Worm (Caenorhabditis elegans) whole organism, L2 larva: ENCODE measurements around the gene cutl-15.

Experiments
- C34F6.9 ChIP-seq: fragments of 150-350 bp; optimal IDR thresholded peaks from 2 replicates; lab custom pipeline; 2014; ENCODE audit warnings: missing biosample characterization, missing genetic modification characterization
- F13H6.1 ChIP-seq: sonication (generic microtip); optimal IDR thresholded peaks from 2 replicates; lab custom pipeline; 2016; ENCODE audit warnings: missing genetic modification characterization, missing compliant biosample characterization
- R02D3.7 ChIP-seq: fragments of 150-350 bp; optimal IDR thresholded peaks from 2 replicates; lab custom pipeline; 2014; ENCODE audit warnings: missing biosample characterization, missing genetic modification characterization
- ZK546.5 ChIP-seq: sonication (generic microtip); optimal IDR thresholded peaks from 2 replicates; lab custom pipeline; 2017; ENCODE audit warnings: missing biosample characterization, missing genetic modification characterization
- alr-1 ChIP-seq: fragments of 150-350 bp; optimal IDR thresholded peaks from 2 replicates; lab custom pipeline; 2014; ENCODE audit warnings: missing biosample characterization, missing genetic modification characterization
- ama-1 ChIP-seq: fragments of 150-350 bp; optimal IDR thresholded peaks from 2 replicates; lab custom pipeline; 2018; ENCODE audit warnings: inconsistent platforms
- blmp-1 ChIP-seq: sonication (generic microtip); optimal IDR thresholded peaks from 2 replicates; lab custom pipeline; 2017; ENCODE audit warnings: missing genetic modification characterization, mild to moderate bottlenecking, missing compliant biosample characterization, antibody characterized with exemption, moderate library complexity; ENCODE audit not compliant: insufficient read depth
- ceh-16 ChIP-seq: fragments of 150-350 bp; optimal IDR thresholded peaks from 2 replicates; lab custom pipeline; 2014; ENCODE audit warnings: missing biosample characterization, missing genetic modification characterization
- ceh-82 ChIP-seq: fragments of 150-350 bp; optimal IDR thresholded peaks from 2 replicates; lab custom pipeline; 2014; ENCODE audit warnings: missing biosample characterization, missing genetic modification characterization
- crh-2 ChIP-seq: sonication (generic microtip); optimal IDR thresholded peaks from 2 replicates; lab custom pipeline; 2017; ENCODE audit warnings: missing biosample characterization, missing genetic modification characterization
- dmd-4 ChIP-seq: sonication (generic microtip); optimal IDR thresholded peaks from 2 replicates; lab custom pipeline; 2017; ENCODE audit warnings: missing biosample characterization, missing genetic modification characterization
- egl-27 ChIP-seq: sonication (generic microtip); optimal IDR thresholded peaks from 3 replicates; lab custom pipeline; 2017; ENCODE audit warnings: missing biosample characterization, missing genetic modification reagents, missing genetic modification characterization
- fos-1 ChIP-seq: fragments of 150-350 bp; optimal IDR thresholded peaks from 2 replicates; lab custom pipeline; 2014; ENCODE audit warnings: missing biosample characterization, missing genetic modification characterization
- gmeb-1 ChIP-seq: fragments of 150-350 bp; optimal IDR thresholded peaks from 2 replicates; lab custom pipeline; 2014; ENCODE audit warnings: missing biosample characterization, missing genetic modification characterization
- lin-11 ChIP-seq: fragments of 150-350 bp; sonication (generic microtip); optimal IDR thresholded peaks from 2 replicates; lab custom pipeline; 2014; ENCODE audit warnings: missing biosample characterization, missing genetic modification characterization, inconsistent platforms, mixed read lengths
- lin-13 ChIP-seq: fragments of 150-350 bp; optimal IDR thresholded peaks from 2 replicates; lab custom pipeline; 2014; ENCODE audit warnings: missing biosample characterization, missing genetic modification reagents, missing genetic modification characterization
- lin-39 ChIP-seq: fragments of 150-350 bp; optimal IDR thresholded peaks from 2 replicates; lab custom pipeline; 2014; ENCODE audit warnings: missing biosample characterization, missing genetic modification reagents, missing genetic modification characterization
- lsy-2 ChIP-seq, 2 experiments: fragments of 150-350 bp in 1 of 2; sonication (generic microtip) in 1 of 2; optimal IDR thresholded peaks; 2 replicates each; lab custom pipeline; 2014 to 2017; ENCODE audit warnings: missing biosample characterization in 2 of 2, missing genetic modification characterization in 2 of 2
- mab-5 ChIP-seq: fragments of 150-350 bp; optimal IDR thresholded peaks from 2 replicates; lab custom pipeline; 2014; ENCODE audit warnings: missing biosample characterization, missing genetic modification characterization
- mdl-1 ChIP-seq, 2 experiments: fragments of 150-350 bp in 1 of 2; sonication (generic microtip) in 1 of 2; optimal IDR thresholded peaks; 2 replicates each; lab custom pipeline; 2017; ENCODE audit warnings: missing biosample characterization in 2 of 2, missing genetic modification characterization in 2 of 2
- nhr-10 ChIP-seq: sonication (generic microtip); optimal IDR thresholded peaks from 2 replicates; lab custom pipeline; 2017; ENCODE audit warnings: missing biosample characterization, missing genetic modification characterization
- nhr-12 ChIP-seq: fragments of 150-350 bp; optimal IDR thresholded peaks from 2 replicates; lab custom pipeline; 2014; ENCODE audit warnings: missing biosample characterization, missing genetic modification characterization
- nhr-129 ChIP-seq: fragments of 150-350 bp; optimal IDR thresholded peaks from 2 replicates; lab custom pipeline; 2014; ENCODE audit warnings: missing biosample characterization, missing genetic modification characterization
- nhr-21 ChIP-seq: fragments of 150-350 bp; optimal IDR thresholded peaks from 2 replicates; lab custom pipeline; 2014; ENCODE audit warnings: missing biosample characterization, missing genetic modification characterization
- nhr-237 ChIP-seq: fragments of 150-350 bp; optimal IDR thresholded peaks from 2 replicates; lab custom pipeline; 2014; ENCODE audit warnings: missing biosample characterization, missing genetic modification characterization
- nhr-25 ChIP-seq: fragments of 150-350 bp; sonication (generic microtip); optimal IDR thresholded peaks from 3 replicates; lab custom pipeline; 2014; ENCODE audit warnings: missing biosample characterization, missing genetic modification characterization
- peb-1 ChIP-seq: fragments of 150-350 bp; optimal IDR thresholded peaks from 2 replicates; lab custom pipeline; 2014; ENCODE audit warnings: missing biosample characterization, missing genetic modification characterization
- sem-4 ChIP-seq: fragments of 150-350 bp; optimal IDR thresholded peaks from 2 replicates; lab custom pipeline; 2014; ENCODE audit warnings: missing biosample characterization, missing genetic modification reagents, missing genetic modification characterization
- sma-3 ChIP-seq: sonication (generic microtip); optimal IDR thresholded peaks from 2 replicates; lab custom pipeline; 2016; ENCODE audit warnings: missing genetic modification reagents, missing genetic modification characterization, missing compliant biosample characterization
- sma-9 ChIP-seq, 2 experiments: fragments of 150-350 bp in 1 of 2; sonication (generic microtip) in 1 of 2; optimal IDR thresholded peaks; 2 replicates each; lab custom pipeline; 2014 to 2016; ENCODE audit warnings: missing genetic modification characterization in 2 of 2, mild to moderate bottlenecking in 1 of 2, missing biosample characterization in 1 of 2, missing compliant biosample characterization in 1 of 2, missing genetic modification reagents in 1 of 2, moderate library complexity in 1 of 2
- snpc-4 ChIP-seq: fragments of 150-350 bp; optimal IDR thresholded peaks from 2 replicates; lab custom pipeline; 2014; ENCODE audit warnings: missing biosample characterization, missing genetic modification characterization
- unc-39 ChIP-seq: fragments of 150-350 bp; optimal IDR thresholded peaks from 2 replicates; lab custom pipeline; 2014; ENCODE audit warnings: missing biosample characterization, missing genetic modification characterization
- unc-55 ChIP-seq: fragments of 150-350 bp; sonication (generic microtip); optimal IDR thresholded peaks from 3 replicates; lab custom pipeline; 2014; ENCODE audit warnings: missing biosample characterization, missing genetic modification reagents, missing genetic modification characterization
- unc-62 ChIP-seq: fragments of 150-350 bp; optimal IDR thresholded peaks from 2 replicates; lab custom pipeline; 2014; ENCODE audit warnings: missing biosample characterization, missing genetic modification reagents, missing genetic modification characterization
- zag-1 ChIP-seq: fragments of 150-350 bp; optimal IDR thresholded peaks from 2 replicates; lab custom pipeline; 2014; ENCODE audit warnings: missing biosample characterization, missing genetic modification characterization
- ztf-1 ChIP-seq: fragments of 200-800 bp; sonication (Bioruptor generic); conservative IDR thresholded peaks from 2 replicates; pipeline ENCODE4 v1.3.6; 2022; ENCODE audit warnings: missing genetic modification characterization, missing compliant biosample characterization
- ztf-4 ChIP-seq: fragments of 150-350 bp; optimal IDR thresholded peaks from 2 replicates; lab custom pipeline; 2014; ENCODE audit warnings: missing biosample characterization, missing genetic modification characterization

Gene cutl-15

DNA sequence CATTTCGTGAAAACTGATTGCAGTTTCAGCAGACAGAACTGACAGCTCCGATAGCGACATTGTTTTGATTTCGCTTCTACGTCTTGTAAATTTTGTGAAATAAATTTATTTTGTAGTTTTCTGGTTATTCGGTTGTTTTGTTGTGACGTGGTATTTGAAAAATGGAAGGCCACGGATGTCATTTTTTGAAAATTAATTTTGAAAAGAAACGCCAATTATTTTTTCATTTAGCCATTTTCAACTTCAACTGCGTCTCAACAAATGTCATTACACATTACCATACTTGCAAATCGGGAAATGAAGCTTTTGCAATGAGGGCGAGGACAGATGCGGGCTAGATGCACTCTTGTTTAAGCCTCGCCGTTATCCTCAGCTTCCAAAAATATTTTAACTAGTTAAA lies 40.5 kb upstream of the cutl-15 start, which contains the start of gene C18E9.8:
Gene C18E9.8, minus strand, starts transcription at position 101 of the 400 bp plus-strand sequence.
- TF ChIP-seq gmeb-1: no peak
- peak; percentile 7 for TF ChIP-seq nhr-129 (tag; lab: Kevin White, UChicago)
- TF ChIP-seq unc-39: no peak

DNA sequence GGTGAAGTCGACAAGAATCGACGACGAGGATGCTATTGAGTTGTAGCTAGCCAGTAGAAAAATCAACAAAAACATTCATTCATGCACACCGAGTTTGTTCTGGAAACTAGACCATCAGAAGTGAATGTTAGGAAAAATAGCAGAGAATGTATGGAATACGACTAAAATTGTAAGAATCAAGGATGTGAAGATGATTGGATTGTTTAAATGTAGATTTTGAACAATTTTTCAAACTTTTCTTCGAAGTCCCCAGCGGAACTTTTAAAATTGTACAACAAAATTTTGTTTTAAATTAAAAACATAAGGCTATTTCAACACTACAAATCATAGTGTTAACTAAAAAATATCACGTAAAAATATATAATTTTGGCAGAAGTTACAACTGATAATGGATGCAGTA lies 35.2 kb upstream of the cutl-15 start, which contains the start of gene C18E9.7:
Gene C18E9.7, minus strand, starts transcription at position 101 of the 400 bp plus-strand sequence.
- TF ChIP-seq dmd-4 (no peak), peb-1 (tag; lab: Kevin White, UChicago) (no peak), nhr-129 (tag; lab: Kevin White, UChicago) (no peak), ceh-82 (tag; lab: Kevin White, UChicago) (no peak), ceh-16 (tag; lab: Kevin White, UChicago) (no peak), blmp-1 (tag; lab: Kevin White, UChicago) (no peak), sma-9 (GFP tag; optimal IDR thresholded peaks at IDR 0.05; lab: Kevin White, UChicago) (no peak), sma-9 (tag; optimal IDR thresholded peaks at IDR 0.05; lab: Kevin White, UChicago) (no peak), nhr-10 (tag; lab: Kevin White, UChicago) (no peak)

DNA sequence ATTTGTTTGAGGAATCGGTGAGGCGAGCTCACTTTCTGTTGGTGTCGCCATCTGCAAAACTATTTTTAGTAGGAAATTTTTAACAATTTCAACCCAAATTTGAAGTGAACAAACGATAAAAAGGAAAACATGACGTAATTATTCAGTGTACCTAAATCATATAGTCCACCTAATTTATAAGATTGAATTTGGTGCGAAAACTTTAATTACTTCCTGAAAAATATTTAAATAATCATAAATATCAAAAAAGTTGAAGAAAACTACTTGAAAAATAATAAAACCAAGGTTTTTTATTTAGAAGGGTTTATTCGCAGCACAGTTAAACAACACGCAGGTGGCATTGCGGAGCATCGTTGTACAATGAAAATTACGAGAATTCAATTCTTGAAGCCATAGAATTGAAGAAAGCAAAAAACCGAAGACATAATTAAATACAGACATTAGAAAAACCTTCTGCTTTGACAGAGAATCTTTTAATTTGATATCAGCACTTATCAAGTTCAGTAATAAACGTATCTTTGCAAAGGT lies 26.1 kb upstream of the cutl-15 start, which contains the start of gene tomm-40:
Gene tomm-40, minus strand, starts transcription at position 51 of the 528 bp plus-strand sequence.
- TF ChIP-seq ama-1 (lab: Kevin White, UChicago) (no peak), C34F6.9 (tag; lab: Kevin White, UChicago) (peak; percentile 39), lin-13 (no peak), unc-55 (GFP tag; lab: Kevin White, UChicago) (peak; percentile 37), R02D3.7 (tag; lab: Kevin White, UChicago) (no peak), F13H6.1 (tag; lab: Kevin White, UChicago) (no peak)

DNA sequence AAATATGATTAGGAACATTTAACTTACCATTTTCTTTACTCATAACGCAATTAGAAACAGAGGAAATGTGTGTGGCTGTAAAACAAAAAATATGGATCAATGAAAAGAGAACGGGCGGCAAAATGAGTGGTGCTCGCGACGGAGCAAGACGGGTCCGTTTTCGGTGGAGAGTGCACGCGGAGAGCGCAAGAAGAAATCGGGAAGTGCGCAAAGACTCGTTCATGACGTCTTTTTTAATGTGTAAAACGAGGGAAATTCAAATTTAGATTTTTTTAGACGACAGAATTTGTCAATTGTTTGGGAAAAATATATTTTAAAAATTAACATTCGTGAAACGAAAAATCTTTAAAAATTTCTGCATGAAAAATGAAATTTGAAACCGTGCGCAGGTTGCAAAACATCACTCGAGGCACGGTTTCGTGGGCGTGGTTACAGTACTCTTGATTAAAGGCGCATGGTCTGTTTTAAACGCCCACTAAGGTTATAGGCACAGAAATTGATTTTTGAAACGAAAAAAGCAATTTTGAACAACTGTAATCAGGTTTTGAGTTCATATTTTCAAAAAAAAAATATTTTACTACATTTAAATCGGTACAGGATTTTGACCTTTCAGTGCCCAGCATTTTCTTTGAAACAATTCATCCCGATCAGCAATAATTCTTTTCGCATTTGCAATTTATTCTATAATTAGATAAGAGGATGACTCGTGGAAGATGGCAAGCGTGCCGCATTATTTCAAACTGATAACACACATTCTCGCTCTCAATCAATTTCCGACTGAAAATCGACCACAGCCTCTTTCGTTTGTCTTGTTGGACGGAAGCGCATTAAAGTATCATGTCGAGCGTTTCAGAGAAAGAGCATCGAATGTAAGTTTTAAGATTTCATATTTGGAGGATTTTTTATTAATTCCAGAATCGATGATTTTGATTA lies 22.0 kb upstream of the cutl-15 start, which contains the start of the genes szy-20 and C18E9.5:
Gene szy-20, minus strand, starts transcription at position 83 of the 933 bp plus-strand sequence.
Gene C18E9.5, plus strand, starts transcription at position 730 of the 933 bp plus-strand sequence.
- no peak for TF ChIP-seq lin-39 (tag; lab: Kevin White, UChicago)
- peak; percentile 90 for TF ChIP-seq C34F6.9 (tag; lab: Kevin White, UChicago)
- peak; percentile 96 for TF ChIP-seq gmeb-1
- TF ChIP-seq fos-1 (tag; lab: Kevin White, UChicago): peak; percentile 94
- TF ChIP-seq ztf-4 (tag; lab: Kevin White, UChicago): peak; percentile 41
- TF ChIP-seq lin-11 (tag; lab: Kevin White, UChicago): peak; percentile 61
- peak; percentile 86 to 94 for TF ChIP-seq lsy-2 (tag; optimal IDR thresholded peaks at IDR 0.05; lab: Kevin White, UChicago)
- TF ChIP-seq mab-5: peak; percentile 88
- peak; percentile 93 for TF ChIP-seq unc-55 (GFP tag; lab: Kevin White, UChicago)
- peak; percentile 1 for TF ChIP-seq sem-4 (tag; lab: Kevin White, UChicago)
- TF ChIP-seq nhr-25: peak; percentile 81
- TF ChIP-seq nhr-12 (tag; lab: Kevin White, UChicago): no peak
- TF ChIP-seq unc-62 (GFP tag; lab: Kevin White, UChicago): no peak
- TF ChIP-seq snpc-4 (tag; lab: Kevin White, UChicago): peak; percentile 26
- peak; percentile 83 for TF ChIP-seq F13H6.1 (tag; lab: Kevin White, UChicago)
- TF ChIP-seq sma-3 (GFP tag; lab: Kevin White, UChicago): peak; percentile 59
- no peak for TF ChIP-seq ztf-1 (GFP tag; lab: Robert Waterston, UW)
- TF ChIP-seq alr-1: no peak
- peak; percentile 73 for TF ChIP-seq zag-1 (tag; lab: Kevin White, UChicago)
- peak; percentile 50 for TF ChIP-seq nhr-21 (tag; lab: Kevin White, UChicago)
- no peak for TF ChIP-seq nhr-237 (tag; lab: Kevin White, UChicago)
- TF ChIP-seq sma-9 (GFP tag; optimal IDR thresholded peaks at IDR 0.05; lab: Kevin White, UChicago): peak; percentile 74
- TF ChIP-seq sma-9 (tag; optimal IDR thresholded peaks at IDR 0.05; lab: Kevin White, UChicago): no peak
- peak; percentile 63 for TF ChIP-seq R02D3.7 (tag; lab: Kevin White, UChicago)
- TF ChIP-seq nhr-10 (tag; lab: Kevin White, UChicago): peak; percentile 35
- TF ChIP-seq egl-27 (tag; lab: Kevin White, UChicago): peak; percentile 71
- TF ChIP-seq ZK546.5: peak; percentile 50
- peak; percentile 71 for TF ChIP-seq nhr-129 (tag; lab: Kevin White, UChicago)
- peak; percentile 75 for TF ChIP-seq crh-2
- peak; percentile 82 for TF ChIP-seq lin-13
- peak in 1 of 2 experiments; percentile 23 for TF ChIP-seq mdl-1 (tag; optimal IDR thresholded peaks at IDR 0.05; lab: Kevin White, UChicago)
- TF ChIP-seq, all 48 proteins: peak for 24
